Worm (Caenorhabditis elegans): ENCODE data around the gene saps-1.

saps-1 gene

ce11 chrII:11337497-11338040 is 40.1 kb downstream of the saps-1 start, which contains the start of gene sqt-1:
TSS of gene sqt-1 (minus strand) at chrII:11337837.
- TF ChIP-seq nhr-71 (tag; optimal IDR thresholded peaks at IDR 0.05) = no peak
- TF ChIP-seq blmp-1 (tag; optimal IDR thresholded peaks at IDR 0.05) = peak; percentile 48

ce11 chrII:11339507-11339906 is 42.0 kb downstream of the saps-1 start, which contains the start of gene rmd-3:
TSS of gene rmd-3 (minus strand) at chrII:11339607.
- TF ChIP-seq blmp-1 (tag; optimal IDR thresholded peaks at IDR 0.05) = no peak
- TF ChIP-seq sup-37 (GFP tag; optimal IDR thresholded peaks at IDR 0.05) = no peak
- TF ChIP-seq pax-3 (tag; optimal IDR thresholded peaks at IDR 0.05) = no peak
- TF ChIP-seq nhr-12 (tag; optimal IDR thresholded peaks at IDR 0.05) = no peak
- no peak for TF ChIP-seq grh-1 (GFP tag; IDR thresholded peaks at IDR 0.05)
- no peak for TF ChIP-seq nhr-237 (tag; optimal IDR thresholded peaks at IDR 0.05)

- TF ChIP-seq rnt-1 (tag; optimal IDR thresholded peaks at IDR 0.05) (no peak), nhr-12 (tag; optimal IDR thresholded peaks at IDR 0.05) (no peak), ceh-88 (GFP tag; IDR thresholded peaks at IDR 0.05) (no peak), blmp-1 (tag; optimal IDR thresholded peaks at IDR 0.05) (no peak), dsc-1 (tag; optimal IDR thresholded peaks at IDR 0.05) (no peak), mef-2 (tag; optimal IDR thresholded peaks at IDR 0.05) (no peak), efl-3 (GFP tag; optimal IDR thresholded peaks at IDR 0.05) (no peak), skn-1 (tag; optimal IDR thresholded peaks at IDR 0.05) (no peak), fkh-8 (tag; optimal IDR thresholded peaks at IDR 0.05) (peak; percentile 28), grh-1 (GFP tag; IDR thresholded peaks at IDR 0.05) (no peak), zag-1 (tag; optimal IDR thresholded peaks at IDR 0.05) (no peak), efl-1 (optimal IDR thresholded peaks at IDR 0.05) (no peak), efl-1 (GFP tag; optimal IDR thresholded peaks at IDR 0.05 in 1 of 2) (peak in 1 of 2 experiments; percentile 78), pax-3 (tag; optimal IDR thresholded peaks at IDR 0.05) (no peak), sptf-1 (tag; optimal IDR thresholded peaks at IDR 0.05) (no peak), lin-13 (GFP tag; optimal IDR thresholded peaks at IDR 0.05) (no peak)
Measured at ce11 chrII:11343300-11343869, 45.9 kb downstream of the saps-1 start, which contains the start of gene lgc-20. TSS of gene lgc-20 (minus strand) at chrII:11343610.

ce11 chrII:11344554-11344953 is 47.1 kb downstream of the saps-1 start:
- no peak for TF ChIP-seq rnt-1 (tag; optimal IDR thresholded peaks at IDR 0.05)
- no peak for TF ChIP-seq egl-27 (tag; optimal IDR thresholded peaks at IDR 0.05)
- TF ChIP-seq unc-62 (GFP tag; optimal IDR thresholded peaks at IDR 0.05) = no peak
- no peak for TF ChIP-seq lin-14 (GFP tag; optimal IDR thresholded peaks at IDR 0.05)
- no peak for TF ChIP-seq isw-1 (GFP tag; IDR thresholded peaks at IDR 0.05)
- no peak for TF ChIP-seq ceh-82 (tag; optimal IDR thresholded peaks at IDR 0.05)
- TF ChIP-seq tbx-2 (tag; optimal IDR thresholded peaks at IDR 0.05) = no peak
- no peak for TF ChIP-seq ets-5 (GFP tag; IDR thresholded peaks at IDR 0.05)
- no peak for TF ChIP-seq hlh-17 (GFP tag; optimal IDR thresholded peaks at IDR 0.05; ENCODE audit: borderline replicate concordance)
- no peak for TF ChIP-seq C34B4.2 (tag; optimal IDR thresholded peaks at IDR 0.05)
- TF ChIP-seq nhr-90 (tag; optimal IDR thresholded peaks at IDR 0.05; ENCODE audit: poor library complexity) = no peak
- TF ChIP-seq nhr-76 (tag; optimal IDR thresholded peaks at IDR 0.05) = no peak
- no peak for TF ChIP-seq C04F5.9 (tag; optimal IDR thresholded peaks at IDR 0.05)
- no peak for TF ChIP-seq dsc-1 (tag; optimal IDR thresholded peaks at IDR 0.05)
- TF ChIP-seq dpl-1 (GFP tag; optimal IDR thresholded peaks at IDR 0.05) = no peak

ce11 chrII:11345570-11346029 is 48.1 kb downstream of the saps-1 start, which contains the start of gene nduf-11:
TSS of gene nduf-11 (minus strand) at chrII:11345620.
- peak; percentile 84 for TF ChIP-seq unc-86 (tag; optimal IDR thresholded peaks at IDR 0.05)
- peak; percentile 63 for TF ChIP-seq F16B12.6 (tag; optimal IDR thresholded peaks at IDR 0.05)
- peak; percentile 70 for TF ChIP-seq blmp-1 (tag; optimal IDR thresholded peaks at IDR 0.05)
- TF ChIP-seq C34B4.2 (tag; optimal IDR thresholded peaks at IDR 0.05) = no peak
- peak; percentile 94 for TF ChIP-seq nhr-85 (tag)
- TF ChIP-seq hlh-17 (GFP tag; optimal IDR thresholded peaks at IDR 0.05; ENCODE audit: borderline replicate concordance) = no peak
- no peak for TF ChIP-seq mef-2 (tag; optimal IDR thresholded peaks at IDR 0.05)
- no peak for TF ChIP-seq pag-3 (tag; optimal IDR thresholded peaks at IDR 0.05; ENCODE audit: borderline replicate concordance, insufficient read depth)
- TF ChIP-seq nhr-237 (tag; optimal IDR thresholded peaks at IDR 0.05) = peak; percentile 37
- TF ChIP-seq snu-23 (GFP tag; optimal IDR thresholded peaks at IDR 0.05) = peak; percentile 91
- TF ChIP-seq nhr-90 (tag; optimal IDR thresholded peaks at IDR 0.05; ENCODE audit: poor library complexity) = peak; percentile 87
- no peak for TF ChIP-seq Y116A8C.19 (tag; optimal IDR thresholded peaks at IDR 0.05; ENCODE audit: borderline replicate concordance)
- peak; percentile 70 for TF ChIP-seq sup-37 (GFP tag; optimal IDR thresholded peaks at IDR 0.05)
- TF ChIP-seq ceh-82 (tag; optimal IDR thresholded peaks at IDR 0.05) = peak; percentile 82 to 90 (median 87)
- peak; percentile 84 for TF ChIP-seq isw-1 (GFP tag; IDR thresholded peaks at IDR 0.05)
- peak; percentile 75 for TF ChIP-seq snpc-4 (tag; optimal IDR thresholded peaks at IDR 0.05)
- TF ChIP-seq pqm-1 (tag; optimal IDR thresholded peaks at IDR 0.05) = no peak
- TF ChIP-seq nhr-71 (tag; optimal IDR thresholded peaks at IDR 0.05) = peak; percentile 93
- peak; percentile 71 for TF ChIP-seq fkh-8 (tag; optimal IDR thresholded peaks at IDR 0.05)
- TF ChIP-seq zip-4 (GFP tag; optimal IDR thresholded peaks at IDR 0.05) = peak; percentile 54
- peak; percentile 91 for TF ChIP-seq tbx-2 (tag; optimal IDR thresholded peaks at IDR 0.05)
- peak; percentile 8 for TF ChIP-seq efl-3 (GFP tag; optimal IDR thresholded peaks at IDR 0.05)

All from whole organism, L1 larva.